Worm (Caenorhabditis elegans) whole organism, L1 larva: Measurements from ENCODE around the gene ztf-28.

Experiments
- egl-27 ChIP-seq, 2 experiments: fragments of 150-350 bp in 1 of 2; sonication (generic microtip); optimal IDR thresholded peaks; 3 replicates each; lab custom pipeline; 2017 to 2018; ENCODE audit warnings: missing biosample characterization in 2 of 2, missing genetic modification characterization in 2 of 2, missing genetic modification reagents in 2 of 2
- elt-2 ChIP-seq: sonication (generic microtip); optimal IDR thresholded peaks from 2 replicates; lab custom pipeline; 2016; ENCODE audit warnings: missing genetic modification characterization, mild to moderate bottlenecking, inconsistent platforms, missing compliant biosample characterization, missing genetic modification reagents
- fkh-8 ChIP-seq: sonication (generic microtip); optimal IDR thresholded peaks from 2 replicates; lab custom pipeline; 2016; ENCODE audit warnings: mild to moderate bottlenecking, missing genetic modification characterization, missing compliant biosample characterization
- grh-1 ChIP-seq: fragments of 200-800 bp; sonication (Bioruptor generic); IDR thresholded peaks from 2 replicates; pipeline ENCODE4 v1.3.6; 2022; ENCODE audit warnings: missing genetic modification reagents, missing genetic modification characterization, missing compliant biosample characterization
- lin-15B ChIP-seq: fragments of 150-350 bp; sonication (generic microtip); optimal IDR thresholded peaks from 3 replicates; lab custom pipeline; 2014; ENCODE audit warnings: missing biosample characterization, missing genetic modification characterization
- nhr-237 ChIP-seq: fragments of 150-350 bp; optimal IDR thresholded peaks from 2 replicates; lab custom pipeline; 2014; ENCODE audit warnings: missing biosample characterization, missing genetic modification characterization
- nhr-76 ChIP-seq: sonication (generic microtip); optimal IDR thresholded peaks from 2 replicates; lab custom pipeline; 2017; ENCODE audit warnings: missing biosample characterization, missing genetic modification characterization
- nhr-85 ChIP-seq: sonication (generic microtip); peaks from one replicate; lab custom pipeline; 2016; ENCODE audit warnings: missing genetic modification characterization, inconsistent platforms, missing compliant biosample characterization

DNA sequence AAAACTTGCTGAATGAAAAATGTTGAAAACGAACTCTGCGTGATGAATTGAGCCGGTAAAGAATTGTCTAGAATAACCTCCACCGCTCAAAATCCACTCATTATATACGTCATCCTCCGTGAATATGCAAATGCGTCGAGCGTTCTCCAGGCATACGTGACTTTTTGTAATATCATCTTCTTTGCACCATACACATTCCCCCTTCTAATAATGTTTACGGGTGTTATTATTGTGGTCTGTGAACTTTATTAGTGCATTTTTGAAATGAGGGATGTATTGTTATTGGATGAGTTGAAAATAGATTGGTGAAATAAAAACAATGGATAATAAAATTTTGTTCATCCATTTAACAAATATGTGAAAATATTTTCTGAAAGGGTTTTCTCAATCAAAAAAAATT lies 49.4 kb downstream of the ztf-28 start, which contains the start of gene F22F7.7:
- TF ChIP-seq nhr-85 (tag; lab: Kevin White, UChicago) (no peak), fkh-8 (no peak), elt-2 (tag; lab: Kevin White, UChicago) (no peak), egl-27 (tag; optimal IDR thresholded peaks at IDR 0.05; lab: Kevin White, UChicago) (no peak), nhr-76 (tag; lab: Kevin White, UChicago) (no peak), lin-15B (tag; lab: Kevin White, UChicago) (no peak), nhr-237 (tag; lab: Kevin White, UChicago) (no peak), grh-1 (GFP tag; lab: Robert Waterston, UW) (no peak)
